Worm (Caenorhabditis elegans): ENCODE results near the gene cpsf-3.

- no peak for TF ChIP-seq fos-1 (tag; optimal IDR thresholded peaks at IDR 0.05)
- TF ChIP-seq snpc-4 (tag; optimal IDR thresholded peaks at IDR 0.05) = no peak
- TF ChIP-seq unc-39 (tag; optimal IDR thresholded peaks at IDR 0.05) = no peak
- TF ChIP-seq tbx-2 (tag; optimal IDR thresholded peaks at IDR 0.05) = no peak
- TF ChIP-seq nhr-43 (tag; optimal IDR thresholded peaks at IDR 0.05; ENCODE audit: poor library complexity, severe bottlenecking) = no peak
- peak; percentile 45 for TF ChIP-seq pha-4 (tag; optimal IDR thresholded peaks at IDR 0.05)
- no peak for TF ChIP-seq fkh-10 (GFP tag; optimal IDR thresholded peaks at IDR 0.05)
- no peak for TF ChIP-seq pqm-1 (tag; optimal IDR thresholded peaks at IDR 0.05)
- TF ChIP-seq ZK546.5 (tag; optimal IDR thresholded peaks at IDR 0.05) = no peak
These were observed 6.6 kb upstream of the cpsf-3 start, which contains the start of gene Y67H2A.10 for ce11 chrIV:13289321-13289720.

Measured in whole organism, L3 larva.